Fruit fly (Drosophila melanogaster) whole organism, embryonic: ENCODE results near the gene drongo.
A peak's percentile ranks its signal among the peaks of the same experiment; 100 is the strongest.

ENCODE experiments used
- Aef1 ChIP-seq: fragments of 200-800 bp; sonication (Bioruptor generic); IDR thresholded peaks from 3 replicates; pipeline ENCODE4 v1.3.6; 2022; ENCODE audit warnings: missing biosample characterization, missing genetic modification characterization
- Atf6 ChIP-seq: fragments of 200-800 bp; sonication (Bioruptor generic); IDR thresholded peaks from 2 replicates; pipeline ENCODE4 v1.3.6; 2022; ENCODE audit warnings: missing biosample characterization, missing genetic modification characterization
- CG11504 ChIP-seq: fragments of 200-800 bp; sonication (Bioruptor generic); optimal IDR thresholded peaks from 3 replicates; lab custom pipeline; 2019; ENCODE audit warnings: missing biosample characterization, mild to moderate bottlenecking, missing genetic modification characterization, moderate library complexity
- CG12942 ChIP-seq: fragments of 200-800 bp; sonication (Bioruptor generic); optimal IDR thresholded peaks from 3 replicates; lab custom pipeline; 2016; ENCODE audit warnings: missing biosample characterization, missing genetic modification characterization
- CG14965 ChIP-seq: fragments of 200-800 bp; sonication (Bioruptor generic); optimal IDR thresholded peaks from 2 replicates; lab custom pipeline; 2016; ENCODE audit warnings: missing biosample characterization, missing genetic modification characterization, borderline replicate concordance
- CG16815 ChIP-seq: fragments of 200-800 bp; sonication (Bioruptor generic); optimal IDR thresholded peaks from 3 replicates; lab custom pipeline; 2017; ENCODE audit warnings: missing biosample characterization, mild to moderate bottlenecking, missing genetic modification characterization
- CG2678 ChIP-seq: fragments of 200-800 bp; sonication (Bioruptor generic); optimal IDR thresholded peaks from 3 replicates; lab custom pipeline; 2019; ENCODE audit warnings: missing biosample characterization, mild to moderate bottlenecking, missing genetic modification characterization, moderate library complexity
- CG2712 ChIP-seq: fragments of 200-800 bp; optimal IDR thresholded peaks from 3 replicates; lab custom pipeline; 2019; ENCODE audit warnings: missing biosample characterization, mild to moderate bottlenecking, missing genetic modification characterization, moderate library complexity
- CG3163 ChIP-seq: fragments of 200-800 bp; sonication (Bioruptor generic); optimal IDR thresholded peaks from 3 replicates; lab custom pipeline; 2016; ENCODE audit warnings: missing biosample characterization, missing genetic modification characterization
- CG32772 ChIP-seq: fragments of 200-800 bp; sonication (Bioruptor generic); IDR thresholded peaks from 2 replicates; pipeline ENCODE4 v1.3.6; 2022; ENCODE audit warnings: missing biosample characterization, missing genetic modification characterization
- CG33213 ChIP-seq: fragments of 200-800 bp; sonication (Bioruptor generic); optimal IDR thresholded peaks from 3 replicates; lab custom pipeline; 2016; ENCODE audit warnings: missing biosample characterization, missing genetic modification characterization
- CG34376 ChIP-seq: fragments of 200-800 bp; sonication (Bioruptor generic); optimal IDR thresholded peaks from 2 replicates; lab custom pipeline; 2018; ENCODE audit warnings: missing biosample characterization, mild to moderate bottlenecking, missing genetic modification characterization
- CG5953 ChIP-seq: fragments of 200-800 bp; sonication (Bioruptor generic); IDR thresholded peaks from 2 replicates; pipeline ENCODE4 v1.3.6; 2022; ENCODE audit warnings: missing biosample characterization, missing genetic modification characterization
- CG6175 ChIP-seq: fragments of 200-800 bp; sonication (Bioruptor generic); IDR thresholded peaks from 3 replicates; pipeline ENCODE4 v1.3.6; 2022; ENCODE audit warnings: missing biosample characterization, missing genetic modification characterization
- CG7271 ChIP-seq: fragments of 200-800 bp; sonication (Bioruptor generic); optimal IDR thresholded peaks from 2 replicates; lab custom pipeline; 2018; ENCODE audit warnings: missing biosample characterization, mild to moderate bottlenecking, missing genetic modification characterization, moderate library complexity
- CG7357 ChIP-seq: fragments of 200-800 bp; sonication (Bioruptor generic); IDR thresholded peaks from 3 replicates; pipeline ENCODE4 v1.3.6; 2022; ENCODE audit warnings: missing biosample characterization, missing genetic modification characterization
- CG8359 ChIP-seq: fragments of 200-800 bp; sonication (Bioruptor generic); optimal IDR thresholded peaks from 2 replicates; lab custom pipeline; 2017; ENCODE audit warnings: missing biosample characterization, mild to moderate bottlenecking, missing genetic modification characterization, borderline replicate concordance
- CG8478 ChIP-seq: fragments of >200 bp; optimal IDR thresholded peaks from 2 replicates; lab custom pipeline; 2018
- CG9797 ChIP-seq: fragments of 200-800 bp; sonication (Bioruptor generic); optimal IDR thresholded peaks from 3 replicates; lab custom pipeline; 2018; ENCODE audit warnings: missing biosample characterization, mild to moderate bottlenecking, missing genetic modification characterization
- CG9876 ChIP-seq: fragments of 200-800 bp; sonication (Bioruptor generic); optimal IDR thresholded peaks from 2 replicates; lab custom pipeline; 2016; ENCODE audit warnings: missing biosample characterization, missing genetic modification characterization
- CrebB ChIP-seq: fragments of 200-800 bp; sonication (Bioruptor generic); optimal IDR thresholded peaks from 3 replicates; lab custom pipeline; 2018; ENCODE audit warnings: missing biosample characterization, mild to moderate bottlenecking, missing genetic modification characterization
- Dbx ChIP-seq: fragments of 200-800 bp; sonication (Bioruptor generic); IDR thresholded peaks from 3 replicates; pipeline ENCODE4 v1.3.6; 2022; ENCODE audit warnings: missing biosample characterization, missing genetic modification characterization
- E2f1 ChIP-seq: fragments of 200-800 bp; sonication (Bioruptor generic); IDR thresholded peaks from 2 replicates; pipeline ENCODE4 v1.3.6; 2022; ENCODE audit warnings: missing biosample characterization, missing genetic modification characterization
- Eip74EF ChIP-seq, 2 experiments: fragments of 200-800 bp in 1 of 2; fragments of >200 bp in 1 of 2; sonication (Bioruptor generic) in 1 of 2; optimal IDR thresholded peaks; 2 replicates each; lab custom pipeline; 2017 to 2019; ENCODE audit warnings: missing biosample characterization in 2 of 2, missing genetic modification characterization in 2 of 2, mild to moderate bottlenecking in 1 of 2, moderate library complexity in 1 of 2
- Ets65A ChIP-seq: fragments of 200-800 bp; sonication (Bioruptor generic); peaks from one replicate; lab custom pipeline; 2016; ENCODE audit warnings: missing biosample characterization, missing genetic modification characterization
- H15 ChIP-seq: fragments of 200-800 bp; sonication (Bioruptor generic); IDR thresholded peaks from 3 replicates; pipeline ENCODE4 v1.3.6; 2022; ENCODE audit warnings: missing biosample characterization, missing genetic modification characterization
- HmgD ChIP-seq: fragments of 200-800 bp; sonication (Bioruptor generic); optimal IDR thresholded peaks from 3 replicates; lab custom pipeline; 2016; ENCODE audit warnings: missing biosample characterization, missing genetic modification characterization
- Hmx ChIP-seq: fragments of 200-800 bp; sonication (Bioruptor generic); optimal IDR thresholded peaks from 2 replicates; lab custom pipeline; 2016; ENCODE audit warnings: missing biosample characterization, missing genetic modification characterization
- NK7.1 ChIP-seq: fragments of 200-800 bp; sonication (Bioruptor generic); optimal IDR thresholded peaks from 3 replicates; lab custom pipeline; 2016; ENCODE audit warnings: missing biosample characterization, missing genetic modification characterization
- NfI ChIP-seq: fragments of 200-800 bp; sonication (Bioruptor generic); optimal IDR thresholded peaks from 3 replicates; lab custom pipeline; 2018; ENCODE audit warnings: missing biosample characterization, mild to moderate bottlenecking, missing genetic modification characterization, moderate library complexity
- Optix ChIP-seq: fragments of 200-800 bp; sonication (Bioruptor generic); IDR thresholded peaks from 3 replicates; pipeline ENCODE4 v1.3.6; 2022; ENCODE audit warnings: missing biosample characterization, missing genetic modification characterization
- Ravus ChIP-seq: fragments of 200-800 bp; sonication (Bioruptor generic); IDR thresholded peaks from 2 replicates; pipeline ENCODE4 v1.3.6; 2022; ENCODE audit warnings: missing biosample characterization, missing genetic modification characterization
- Vsx1 ChIP-seq: fragments of 200-800 bp; sonication (Bioruptor generic); optimal IDR thresholded peaks from 2 replicates; lab custom pipeline; 2017; ENCODE audit warnings: missing biosample characterization, mild to moderate bottlenecking, missing genetic modification characterization, missing genetic modification reagents
- Xrp1 ChIP-seq: fragments of 200-800 bp; sonication (Bioruptor generic); IDR thresholded peaks from 2 replicates; pipeline ENCODE4 v1.3.6; 2022; ENCODE audit warnings: missing biosample characterization, missing genetic modification characterization
- ap ChIP-seq: fragments of 200-800 bp; sonication (Bioruptor generic); IDR thresholded peaks from 2 replicates; pipeline ENCODE4 v1.3.6; 2022; ENCODE audit warnings: missing biosample characterization, missing genetic modification characterization
- croc ChIP-seq: fragments of 200-800 bp; sonication (Bioruptor generic); conservative IDR thresholded peaks from 3 replicates; pipeline ENCODE4 v1.3.6; 2022; ENCODE audit warnings: missing biosample characterization, missing genetic modification characterization
- da ChIP-seq: fragments of 200-800 bp; sonication (Bioruptor generic); optimal IDR thresholded peaks from 2 replicates; lab custom pipeline; 2016; ENCODE audit warnings: missing biosample characterization, missing genetic modification characterization
- disco-r ChIP-seq: fragments of 200-800 bp; sonication (Bioruptor generic); optimal IDR thresholded peaks from 2 replicates; lab custom pipeline; 2016; ENCODE audit warnings: missing biosample characterization, missing genetic modification characterization
- eyg ChIP-seq: fragments of 200-800 bp; sonication (Bioruptor generic); optimal IDR thresholded peaks from 3 replicates; lab custom pipeline; 2016; ENCODE audit warnings: missing biosample characterization, missing genetic modification characterization
- ftz-f1 ChIP-seq: fragments of 200-800 bp; sonication (Bioruptor generic); optimal IDR thresholded peaks from 2 replicates; lab custom pipeline; 2016; ENCODE audit warnings: missing biosample characterization, missing genetic modification characterization
- gce ChIP-seq: fragments of 200-800 bp; sonication (Bioruptor generic); IDR thresholded peaks from 3 replicates; pipeline ENCODE4 v1.3.6; 2022; ENCODE audit warnings: missing biosample characterization, missing genetic modification characterization
- gem ChIP-seq: fragments of 200-800 bp; sonication (Bioruptor generic); optimal IDR thresholded peaks from 2 replicates; lab custom pipeline; 2019; ENCODE audit warnings: missing biosample characterization, mild to moderate bottlenecking, missing genetic modification characterization, moderate library complexity
- kah ChIP-seq: fragments of 200-800 bp; sonication (Bioruptor generic); optimal IDR thresholded peaks from 2 replicates; lab custom pipeline; 2018; ENCODE audit warnings: missing biosample characterization, mild to moderate bottlenecking, missing genetic modification characterization
- luna ChIP-seq: fragments of 200-800 bp; sonication (Bioruptor generic); optimal IDR thresholded peaks from 2 replicates; lab custom pipeline; 2016; ENCODE audit warnings: missing biosample characterization, missing genetic modification characterization
- nom ChIP-seq: fragments of 200-800 bp; sonication (Bioruptor generic); optimal IDR thresholded peaks from 2 replicates; lab custom pipeline; 2017; ENCODE audit warnings: missing biosample characterization, missing genetic modification characterization, mild to moderate bottlenecking, moderate library complexity, missing genetic modification reagents
- pho ChIP-seq: fragments of 200-800 bp; sonication (Bioruptor generic); optimal IDR thresholded peaks from 2 replicates; lab custom pipeline; 2016; ENCODE audit warnings: missing biosample characterization, missing genetic modification characterization
- sim ChIP-seq: fragments of 200-800 bp; sonication (Bioruptor generic); IDR thresholded peaks from 2 replicates; pipeline ENCODE4 v1.3.6; 2022; ENCODE audit warnings: missing biosample characterization, missing genetic modification characterization
- sima ChIP-seq: fragments of 200-800 bp; sonication (Bioruptor generic); optimal IDR thresholded peaks from 2 replicates; lab custom pipeline; 2016; ENCODE audit warnings: missing biosample characterization, missing genetic modification characterization
- stc ChIP-seq: fragments of 200-800 bp; sonication (Bioruptor generic); IDR thresholded peaks from 2 replicates; pipeline ENCODE4 v1.3.6; 2022; ENCODE audit warnings: missing biosample characterization, missing genetic modification characterization
- tna ChIP-seq: fragments of 200-800 bp; sonication (Bioruptor generic); IDR thresholded peaks from 2 replicates; pipeline ENCODE4 v1.3.6; 2022; ENCODE audit warnings: missing biosample characterization, missing genetic modification characterization; ENCODE audit not compliant: partially characterized antibody
- trem ChIP-seq: fragments of 200-800 bp; optimal IDR thresholded peaks from 3 replicates; lab custom pipeline; 2019; ENCODE audit warnings: missing biosample characterization, mild to moderate bottlenecking, missing genetic modification characterization, moderate library complexity

The drongo gene

DNA sequence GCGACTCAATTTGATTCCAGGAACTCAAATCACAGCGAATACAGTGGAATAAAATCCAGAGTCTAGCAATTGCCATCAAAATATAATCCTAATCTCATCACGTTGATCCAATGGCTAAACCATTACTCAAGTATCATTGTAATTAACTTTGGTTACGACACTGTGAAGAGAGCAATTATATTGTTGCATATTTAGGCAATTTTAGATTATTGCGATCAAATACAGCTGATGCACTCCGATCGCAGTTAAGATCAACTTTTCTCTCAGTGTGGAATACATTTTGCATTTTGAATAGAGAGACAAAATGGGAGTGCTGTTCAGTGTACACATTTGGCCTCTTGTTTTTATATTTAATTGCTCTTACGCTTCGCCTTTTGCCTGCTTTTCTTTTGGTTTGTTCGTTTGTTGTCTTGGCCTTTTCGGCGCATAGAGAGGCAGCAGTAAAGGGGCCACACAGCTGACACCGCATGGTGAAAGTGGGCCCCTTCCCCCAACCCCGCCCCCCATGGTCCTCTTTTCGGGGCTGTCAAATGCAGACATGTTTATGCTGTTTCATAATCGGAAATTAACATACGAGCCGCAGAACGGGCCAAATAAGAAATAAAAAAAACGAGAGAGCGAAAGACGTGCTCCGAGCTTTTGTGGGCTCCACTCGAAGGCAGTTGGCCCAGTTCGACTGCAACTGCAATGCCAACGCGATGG is 4.6 kb downstream of the drongo start:
- TF ChIP-seq Optix = peak; percentile 54; the same call in 1 of the 3 replicates
- TF ChIP-seq Eip74EF (GFP tag; optimal IDR thresholded peaks at IDR 0.05; lab: Kevin White, UChicago) = peak in 1 of 2 experiments; percentile 87
- no peak for TF ChIP-seq ftz-f1 (GFP tag; lab: Kevin White, UChicago)
- no peak for TF ChIP-seq Ravus
- peak; percentile 71 for TF ChIP-seq CG2678 (tag; lab: Kevin White, UChicago)
- TF ChIP-seq CG5953 (GFP tag; lab: Robert Waterston, UW) = no peak
- TF ChIP-seq tna = no peak
- no peak for TF ChIP-seq disco-r (GFP tag; lab: Kevin White, UChicago)
- TF ChIP-seq CG32772 (GFP tag; lab: Robert Waterston, UW) = peak; percentile 19; the same call in 1 of the 2 replicates
- no peak for TF ChIP-seq CrebB (tag; lab: Kevin White, UChicago)
- peak; percentile 61 for TF ChIP-seq NfI (GFP tag; lab: Kevin White, UChicago)
- peak; percentile 25 for TF ChIP-seq trem (tag; lab: Kevin White, UChicago)
- no peak for TF ChIP-seq CG16815
- TF ChIP-seq CG14965 (GFP tag; lab: Kevin White, UChicago) = no peak
- no peak for TF ChIP-seq gce (GFP tag; lab: Robert Waterston, UW)
- peak; percentile 80 for TF ChIP-seq gem
- peak; percentile 84 for TF ChIP-seq CG11504 (tag; lab: Kevin White, UChicago)
- TF ChIP-seq da (GFP tag; lab: Kevin White, UChicago) = no peak
- 0 out of 2 replicates have a peak, but pooled peaks have one; percentile 23 for TF ChIP-seq E2f1 (GFP tag; lab: Robert Waterston, UW)
- TF ChIP-seq CG33213 (GFP tag; lab: Kevin White, UChicago) = peak; percentile 39
- TF ChIP-seq H15 (GFP tag; lab: Robert Waterston, UW) = 0 out of 3 replicates have a peak, but pooled peaks have one; percentile 51
- peak; percentile 11 for TF ChIP-seq eyg (GFP tag; lab: Kevin White, UChicago)
- TF ChIP-seq CG9876 (GFP tag; lab: Kevin White, UChicago) = no peak
- peak; percentile 14 for TF ChIP-seq pho
- TF ChIP-seq CG34376 (GFP tag; lab: Kevin White, UChicago) = no peak
- no peak for TF ChIP-seq sima (GFP tag; lab: Kevin White, UChicago)
- TF ChIP-seq Atf6 (GFP tag; lab: Robert Waterston, UW) = no peak
- TF ChIP-seq luna = no peak
- no peak for TF ChIP-seq CG9797
- TF ChIP-seq NK7.1 (GFP tag; lab: Kevin White, UChicago) = no peak
- no peak for TF ChIP-seq CG8359 (GFP tag; lab: Kevin White, UChicago)
- peak; percentile 94 for TF ChIP-seq Ets65A (GFP tag; lab: Kevin White, UChicago)
- TF ChIP-seq Xrp1 (GFP tag; lab: Robert Waterston, UW) = peak; percentile 63; the same call in 1 of the 2 replicates
- TF ChIP-seq kah (GFP tag; lab: Kevin White, UChicago) = no peak
- no peak for TF ChIP-seq HmgD (GFP tag; lab: Kevin White, UChicago)
- peak; percentile 54 for TF ChIP-seq CG12942 (GFP tag; lab: Kevin White, UChicago)
- TF ChIP-seq CG2712 (tag; lab: Kevin White, UChicago) = peak; percentile 62
- TF ChIP-seq Vsx1 (GFP tag; lab: Kevin White, UChicago) = peak; percentile 15
- no peak for TF ChIP-seq Dbx (GFP tag; lab: Robert Waterston, UW)
- TF ChIP-seq Aef1 = no peak
- TF ChIP-seq Hmx (GFP tag; lab: Kevin White, UChicago) = no peak
- no peak for TF ChIP-seq nom (GFP tag; lab: Kevin White, UChicago)
- TF ChIP-seq CG6175 (GFP tag; lab: Robert Waterston, UW) = no peak
- peak; percentile 34 for TF ChIP-seq ap (GFP tag; lab: Robert Waterston, UW)
- no peak for TF ChIP-seq sim (GFP tag; lab: Robert Waterston, UW)
- peak; percentile 38; the same call in 2 of the 3 replicates for TF ChIP-seq croc (GFP tag; lab: Robert Waterston, UW)
- TF ChIP-seq CG7271 (tag; lab: Kevin White, UChicago) = no peak
- TF ChIP-seq CG7357 (GFP tag; lab: Robert Waterston, UW) = no peak; the same call in 2 of the 3 replicates
- TF ChIP-seq CG8478 (lab: Kevin White, UChicago) = no peak
- TF ChIP-seq stc (GFP tag; lab: Robert Waterston, UW) = no peak
- TF ChIP-seq CG3163 = peak; percentile 25
